Worm (Caenorhabditis elegans): Measurements from ENCODE around the gene ast-1.

ce11 chrII:4090790-4091189 is 44.4 kb downstream of the ast-1 start:
- TF ChIP-seq nhr-11 (tag; optimal IDR thresholded peaks at IDR 0.05) (no peak), nhr-21 (tag; optimal IDR thresholded peaks at IDR 0.05) (peak; percentile 54), sem-4 (tag; optimal IDR thresholded peaks at IDR 0.05) (no peak), nhr-77 (tag; optimal IDR thresholded peaks at IDR 0.05) (no peak), ztf-1 (GFP tag; conservative IDR thresholded peaks at IDR 0.05) (no peak)

Data from whole organism, L2 larva.